Fruit fly (Drosophila melanogaster) whole organism, embryonic: Measurements from ENCODE around the gene Kmn1.

ENCODE experiments used
- CG10147 ChIP-seq: fragments of 200-800 bp; sonication (Bioruptor generic); optimal IDR thresholded peaks from 2 replicates; lab custom pipeline; 2019; ENCODE audit warnings: missing biosample characterization, mild to moderate bottlenecking, missing genetic modification characterization, moderate library complexity
- CG10543 ChIP-seq: fragments of 200-800 bp; sonication (Bioruptor generic); optimal IDR thresholded peaks from 3 replicates; lab custom pipeline; 2017; ENCODE audit warnings: missing biosample characterization, mild to moderate bottlenecking, missing genetic modification characterization, moderate library complexity
- CG10565 ChIP-seq: fragments of 200-800 bp; sonication (Bioruptor generic); optimal IDR thresholded peaks from 3 replicates; lab custom pipeline; 2016; ENCODE audit warnings: missing biosample characterization, mild to moderate bottlenecking, missing genetic modification characterization
- CG14050 ChIP-seq: fragments of 200-800 bp; sonication (Bioruptor generic); IDR thresholded peaks from 3 replicates; pipeline ENCODE4 v1.3.6; 2022; ENCODE audit warnings: missing biosample characterization, missing genetic modification characterization
- CG14667 ChIP-seq: fragments of 200-800 bp; sonication (Bioruptor generic); IDR thresholded peaks from 2 replicates; pipeline ENCODE4 v1.3.6; 2022; ENCODE audit warnings: missing biosample characterization, missing genetic modification characterization
- CG1602 ChIP-seq: fragments of 200-800 bp; sonication (Bioruptor generic); optimal IDR thresholded peaks from 3 replicates; lab custom pipeline; 2016; ENCODE audit warnings: missing biosample characterization, missing genetic modification characterization
- CG16779 ChIP-seq: fragments of 200-800 bp; sonication (Bioruptor generic); IDR thresholded peaks from 2 replicates; pipeline ENCODE4 v1.3.6; 2022; ENCODE audit warnings: missing biosample characterization, missing genetic modification characterization
- CG16863 ChIP-seq: fragments of 200-800 bp; sonication (Bioruptor generic); optimal IDR thresholded peaks from 3 replicates; lab custom pipeline; 2016; ENCODE audit warnings: missing biosample characterization, missing genetic modification characterization
- CG17385 ChIP-seq: fragments of 200-800 bp; sonication (Bioruptor generic); optimal IDR thresholded peaks from 3 replicates; lab custom pipeline; 2018; ENCODE audit warnings: missing biosample characterization, mild to moderate bottlenecking, missing genetic modification characterization
- CG18476 ChIP-seq: fragments of 200-800 bp; sonication (Bioruptor generic); optimal IDR thresholded peaks from 2 replicates; lab custom pipeline; 2016; ENCODE audit warnings: missing biosample characterization, mild to moderate bottlenecking, missing genetic modification characterization
- CG32772 ChIP-seq: fragments of 200-800 bp; sonication (Bioruptor generic); IDR thresholded peaks from 2 replicates; pipeline ENCODE4 v1.3.6; 2022; ENCODE audit warnings: missing biosample characterization, missing genetic modification characterization
- CG3281 ChIP-seq: fragments of 200-800 bp; sonication (Bioruptor generic); optimal IDR thresholded peaks from 3 replicates; lab custom pipeline; 2017; ENCODE audit warnings: missing biosample characterization, mild to moderate bottlenecking, missing genetic modification characterization
- CG34224 ChIP-seq: fragments of 200-800 bp; sonication (Bioruptor generic); IDR thresholded peaks from 3 replicates; pipeline ENCODE4 v1.3.6; 2022; ENCODE audit warnings: missing biosample characterization, missing genetic modification characterization; ENCODE audit not compliant: partially characterized antibody
- CG5180 ChIP-seq: fragments of 200-800 bp; sonication (Bioruptor generic); optimal IDR thresholded peaks from 3 replicates; lab custom pipeline; 2017; ENCODE audit warnings: missing biosample characterization, missing genetic modification characterization, mild to moderate bottlenecking, moderate library complexity, missing genetic modification reagents
- CG6791 ChIP-seq: fragments of 200-800 bp; sonication (Bioruptor generic); IDR thresholded peaks from 3 replicates; pipeline ENCODE4 v1.3.6; 2022; ENCODE audit warnings: missing biosample characterization, missing genetic modification characterization; ENCODE audit not compliant: partially characterized antibody
- CG7987 ChIP-seq: fragments of 200-800 bp; sonication (Bioruptor generic); optimal IDR thresholded peaks from 2 replicates; lab custom pipeline; 2018; ENCODE audit warnings: missing biosample characterization, mild to moderate bottlenecking, missing genetic modification characterization, moderate library complexity
- CG8281 ChIP-seq: fragments of 200-800 bp; sonication (Bioruptor generic); optimal IDR thresholded peaks from 2 replicates; lab custom pipeline; 2018; ENCODE audit warnings: missing biosample characterization, mild to moderate bottlenecking, missing genetic modification characterization, moderate library complexity
- CG8388 ChIP-seq: fragments of 200-800 bp; sonication (Bioruptor generic); optimal IDR thresholded peaks from 2 replicates; lab custom pipeline; 2019; ENCODE audit warnings: missing biosample characterization, mild to moderate bottlenecking, missing genetic modification characterization, moderate library complexity
- CG9932 ChIP-seq: fragments of 200-800 bp; sonication (Bioruptor generic); IDR thresholded peaks from 2 replicates; pipeline ENCODE4 v1.3.6; 2022; ENCODE audit warnings: missing biosample characterization, missing genetic modification characterization
- CrebB ChIP-seq: fragments of 200-800 bp; sonication (Bioruptor generic); optimal IDR thresholded peaks from 3 replicates; lab custom pipeline; 2018; ENCODE audit warnings: missing biosample characterization, mild to moderate bottlenecking, missing genetic modification characterization
- Drgx ChIP-seq: fragments of 200-800 bp; sonication (Bioruptor generic); IDR thresholded peaks from 2 replicates; pipeline ENCODE4 v1.3.6; 2022; ENCODE audit warnings: missing biosample characterization, missing genetic modification characterization
- Ets65A ChIP-seq: fragments of 200-800 bp; sonication (Bioruptor generic); peaks from one replicate; lab custom pipeline; 2016; ENCODE audit warnings: missing biosample characterization, missing genetic modification characterization
- HLH3B ChIP-seq: fragments of 200-800 bp; sonication (Bioruptor generic); IDR thresholded peaks from 2 replicates; pipeline ENCODE4 v1.3.6; 2022; ENCODE audit warnings: missing biosample characterization, missing genetic modification characterization
- Hmr ChIP-seq: fragments of 200-800 bp; sonication (Bioruptor generic); optimal IDR thresholded peaks from 3 replicates; lab custom pipeline; 2017; ENCODE audit warnings: mild to moderate bottlenecking, missing biosample characterization, missing genetic modification reagents, missing genetic modification characterization
- Hr78 ChIP-seq, 2 experiments: fragments of 200-800 bp in 1 of 2; fragments of >200 bp in 1 of 2; sonication (Bioruptor generic) in 1 of 2; optimal IDR thresholded peaks; 2 replicates each; lab custom pipeline; 2017 to 2019; ENCODE audit warnings: missing biosample characterization in 2 of 2, missing genetic modification characterization in 2 of 2, mild to moderate bottlenecking in 1 of 2, moderate library complexity in 1 of 2
- Neu2 ChIP-seq: fragments of 200-800 bp; sonication (Bioruptor generic); optimal IDR thresholded peaks from 3 replicates; lab custom pipeline; 2016; ENCODE audit warnings: missing biosample characterization, missing genetic modification characterization, borderline replicate concordance
- ara ChIP-seq: fragments of 200-800 bp; sonication (Bioruptor generic); IDR thresholded peaks from 2 replicates; pipeline ENCODE4 v1.3.6; 2022; ENCODE audit warnings: missing biosample characterization, missing genetic modification characterization
- bigmax ChIP-seq: fragments of 200-800 bp; sonication (Bioruptor generic); optimal IDR thresholded peaks from 2 replicates; lab custom pipeline; 2018; ENCODE audit warnings: missing biosample characterization, mild to moderate bottlenecking, missing genetic modification characterization
- dmrt11E ChIP-seq: fragments of 200-800 bp; sonication (Bioruptor generic); optimal IDR thresholded peaks from 3 replicates; lab custom pipeline; 2018; ENCODE audit warnings: missing biosample characterization, mild to moderate bottlenecking, missing genetic modification characterization, moderate library complexity
- dpn ChIP-seq, 2 experiments: fragments of 200-800 bp; sonication (Bioruptor generic); optimal IDR thresholded peaks; 3 replicates each; lab custom pipeline; 2016; ENCODE audit warnings: missing biosample characterization in 2 of 2, missing genetic modification characterization in 2 of 2
- dysf ChIP-seq: fragments of 200-800 bp; sonication (Bioruptor generic); IDR thresholded peaks from 3 replicates; pipeline ENCODE4 v1.3.6; 2022; ENCODE audit warnings: missing biosample characterization, missing genetic modification characterization
- grn ChIP-seq: fragments of 200-800 bp; sonication (Bioruptor generic); optimal IDR thresholded peaks from 3 replicates; lab custom pipeline; 2017; ENCODE audit warnings: missing biosample characterization, missing genetic modification characterization
- hb ChIP-seq: fragments of 200-800 bp; sonication (Bioruptor generic); IDR thresholded peaks from 3 replicates; pipeline ENCODE4 v1.3.6; 2022; ENCODE audit warnings: missing biosample characterization, missing genetic modification characterization; ENCODE audit not compliant: partially characterized antibody
- hth ChIP-seq: fragments of >200 bp; optimal IDR thresholded peaks from 2 replicates; lab custom pipeline; 2017; ENCODE audit warnings: inconsistent platforms
- inv ChIP-seq: fragments of 200-800 bp; sonication (Bioruptor generic); IDR thresholded peaks from 2 replicates; pipeline ENCODE4 v1.3.6; 2022; ENCODE audit warnings: missing biosample characterization, missing genetic modification characterization; ENCODE audit not compliant: partially characterized antibody
- kah ChIP-seq: fragments of 200-800 bp; sonication (Bioruptor generic); optimal IDR thresholded peaks from 2 replicates; lab custom pipeline; 2018; ENCODE audit warnings: missing biosample characterization, mild to moderate bottlenecking, missing genetic modification characterization
- klu ChIP-seq: fragments of 200-800 bp; sonication (Bioruptor generic); IDR thresholded peaks from 2 replicates; pipeline ENCODE4 v1.3.6; 2022; ENCODE audit warnings: missing biosample characterization, missing genetic modification characterization
- kni ChIP-seq: fragments of 200-800 bp; sonication (Bioruptor generic); optimal IDR thresholded peaks from 3 replicates; lab custom pipeline; 2017; ENCODE audit warnings: mild to moderate bottlenecking, missing biosample characterization, missing genetic modification reagents, missing genetic modification characterization
- odd ChIP-seq: fragments of 200-800 bp; sonication (Bioruptor generic); optimal IDR thresholded peaks from 2 replicates; lab custom pipeline; 2017; ENCODE audit warnings: missing biosample characterization, mild to moderate bottlenecking, missing genetic modification characterization
- pho ChIP-seq: fragments of 200-800 bp; sonication (Bioruptor generic); optimal IDR thresholded peaks from 2 replicates; lab custom pipeline; 2016; ENCODE audit warnings: missing biosample characterization, missing genetic modification characterization
- schlank ChIP-seq: fragments of 200-800 bp; sonication (Bioruptor generic); optimal IDR thresholded peaks from 2 replicates; lab custom pipeline; 2018; ENCODE audit warnings: missing biosample characterization, mild to moderate bottlenecking, missing genetic modification characterization
- sd ChIP-seq: fragments of 200-800 bp; sonication (Bioruptor generic); optimal IDR thresholded peaks from 3 replicates; lab custom pipeline; 2018; ENCODE audit warnings: missing biosample characterization, mild to moderate bottlenecking, missing genetic modification characterization, moderate library complexity
- sens-2 ChIP-seq: fragments of 200-800 bp; sonication (Bioruptor generic); IDR thresholded peaks from 2 replicates; pipeline ENCODE4 v1.3.6; 2022; ENCODE audit warnings: missing biosample characterization, missing genetic modification characterization
- seq ChIP-seq: fragments of 200-800 bp; sonication (Bioruptor generic); IDR thresholded peaks from 2 replicates; pipeline ENCODE4 v1.3.6; 2022; ENCODE audit warnings: missing biosample characterization, missing genetic modification characterization
- sqz ChIP-seq: fragments of 200-800 bp; sonication (Bioruptor generic); optimal IDR thresholded peaks from 3 replicates; lab custom pipeline; 2018; ENCODE audit warnings: missing biosample characterization, mild to moderate bottlenecking, missing genetic modification characterization
- toy ChIP-seq: fragments of 200-800 bp; sonication (Bioruptor generic); IDR thresholded peaks from 2 replicates; pipeline ENCODE4 v1.3.6; 2022; ENCODE audit warnings: missing biosample characterization, missing genetic modification characterization
- unpg ChIP-seq: fragments of 200-800 bp; sonication (Bioruptor generic); optimal IDR thresholded peaks from 3 replicates; lab custom pipeline; 2018; ENCODE audit warnings: missing biosample characterization, mild to moderate bottlenecking, missing genetic modification characterization, moderate library complexity

Kmn1 gene

dm6 chrX:11559728-11560724 lies 12.2 kb downstream of the Kmn1 start (continued):
- peak; percentile 26 for TF ChIP-seq pho (GFP tag; lab: Kevin White, UChicago)
- peak; percentile 91 for TF ChIP-seq CG3281 (GFP tag; lab: Kevin White, UChicago)
- TF ChIP-seq CG16779 (GFP tag; lab: Robert Waterston, UW): no peak
- peak; percentile 8 for TF ChIP-seq CG18476 (GFP tag; lab: Kevin White, UChicago)
- peak; percentile 19 for TF ChIP-seq schlank (tag; lab: Kevin White, UChicago)
- no peak for TF ChIP-seq Neu2 (GFP tag; lab: Kevin White, UChicago)
- TF ChIP-seq CG10543 (GFP tag; lab: Kevin White, UChicago): peak; percentile 87
- TF ChIP-seq dysf (GFP tag; lab: Robert Waterston, UW): peak; percentile 85
- peak; percentile 91 for TF ChIP-seq CG10147 (GFP tag; lab: Kevin White, UChicago)
- TF ChIP-seq CG14050 (GFP tag; lab: Robert Waterston, UW): peak; percentile 48; the same call in 2 of the 3 replicates
- peak; percentile 56 for TF ChIP-seq CG32772 (GFP tag; lab: Robert Waterston, UW)
- TF ChIP-seq kah (GFP tag; lab: Kevin White, UChicago): peak; percentile 77
- peak; percentile 75 for TF ChIP-seq CG1602 (GFP tag; lab: Kevin White, UChicago)
- peak; percentile 74 for TF ChIP-seq CrebB
- TF ChIP-seq sqz (GFP tag; lab: Kevin White, UChicago): peak; percentile 79
- no peak for TF ChIP-seq ara (GFP tag; lab: Robert Waterston, UW)
- peak; percentile 61 for TF ChIP-seq sd
- TF ChIP-seq CG34224 (GFP tag; lab: Robert Waterston, UW): no peak
- peak; percentile 61 for TF ChIP-seq CG8281 (tag; lab: Kevin White, UChicago)
- peak; percentile 83 for TF ChIP-seq CG8388
- 0 out of 2 replicates have a peak, but pooled peaks have one; percentile 21 for TF ChIP-seq toy
- TF ChIP-seq HLH3B (GFP tag; lab: Robert Waterston, UW): peak; percentile 67
- no peak for TF ChIP-seq inv (GFP tag; lab: Robert Waterston, UW)
- no peak for TF ChIP-seq CG7987 (GFP tag; lab: Kevin White, UChicago)
- TF ChIP-seq Drgx (GFP tag; lab: Robert Waterston, UW): peak; percentile 60
- peak; percentile 47 to 83 for TF ChIP-seq dpn (GFP tag; optimal IDR thresholded peaks at IDR 0.05; lab: Kevin White, UChicago)
- TF ChIP-seq CG6791: no peak
- TF ChIP-seq Ets65A (GFP tag; lab: Kevin White, UChicago): peak; percentile 56
- TF ChIP-seq CG16863 (GFP tag; lab: Kevin White, UChicago): no peak
- TF ChIP-seq Hr78 (GFP tag; optimal IDR thresholded peaks at IDR 0.05; lab: Kevin White, UChicago): peak in 1 of 2 experiments; percentile 81
- peak; percentile 55; the same call in 1 of the 2 replicates for TF ChIP-seq klu (GFP tag; lab: Robert Waterston, UW)
- TF ChIP-seq CG5180 (GFP tag; lab: Kevin White, UChicago): peak; percentile 78
- TF ChIP-seq odd (GFP tag; lab: Kevin White, UChicago): peak; percentile 86
- TF ChIP-seq kni (GFP tag; lab: Kevin White, UChicago): peak; percentile 58
- peak; percentile 23 for TF ChIP-seq dmrt11E (tag; lab: Kevin White, UChicago)
- peak; percentile 54 for TF ChIP-seq CG14667
- peak; percentile 68 for TF ChIP-seq CG9932
- TF ChIP-seq sens-2 (GFP tag; lab: Robert Waterston, UW): no peak
- TF ChIP-seq bigmax (GFP tag; lab: Kevin White, UChicago): no peak
- TF ChIP-seq CG10565: no peak
- TF ChIP-seq Hmr (GFP tag; lab: Kevin White, UChicago): peak; percentile 88
- peak; percentile 86 for TF ChIP-seq CG17385
- no peak for TF ChIP-seq grn (GFP tag; lab: Kevin White, UChicago)
- TF ChIP-seq seq (GFP tag; lab: Robert Waterston, UW): no peak
- no peak for TF ChIP-seq hth (lab: Kevin White, UChicago)
- no peak for TF ChIP-seq hb (GFP tag; lab: Robert Waterston, UW)
- TF ChIP-seq unpg (GFP tag; lab: Kevin White, UChicago): peak; percentile 84
